Worm (Caenorhabditis elegans) whole organism, mixed stage, embryonic: Measurements from ENCODE around the gene srg-53.

Experiments
- drap-1 ChIP-seq: fragments of 200-800 bp; sonication (Bioruptor generic); optimal IDR thresholded peaks from 3 replicates; lab custom pipeline; 2018; ENCODE audit warnings: mild to moderate bottlenecking, missing genetic modification characterization, missing compliant biosample characterization
- lsy-2 ChIP-seq: fragments of 150-350 bp; optimal IDR thresholded peaks from 2 replicates; lab custom pipeline; 2014; ENCODE audit warnings: missing biosample characterization, missing genetic modification characterization
- nhr-2 ChIP-seq: fragments of 150-350 bp; optimal IDR thresholded peaks from 2 replicates; lab custom pipeline; 2014; ENCODE audit warnings: missing biosample characterization, missing genetic modification characterization
- nhr-237 ChIP-seq: fragments of 150-350 bp; optimal IDR thresholded peaks from 2 replicates; lab custom pipeline; 2014; ENCODE audit warnings: missing biosample characterization, missing genetic modification characterization
- nhr-28 ChIP-seq: fragments of 150-350 bp; optimal IDR thresholded peaks from 2 replicates; lab custom pipeline; 2014; ENCODE audit warnings: missing biosample characterization, missing genetic modification characterization
- nhr-76 ChIP-seq: sonication (generic microtip); optimal IDR thresholded peaks from 2 replicates; lab custom pipeline; 2017; ENCODE audit warnings: missing biosample characterization, missing genetic modification characterization
- unc-120 ChIP-seq: sonication (generic microtip); optimal IDR thresholded peaks from 2 replicates; lab custom pipeline; 2017; ENCODE audit warnings: missing genetic modification characterization, missing compliant biosample characterization; ENCODE audit not compliant: poor library complexity, severe bottlenecking
- unc-62 ChIP-seq: fragments of 150-350 bp; optimal IDR thresholded peaks from 2 replicates; lab custom pipeline; 2014; ENCODE audit warnings: missing biosample characterization, missing genetic modification reagents, missing genetic modification characterization
- ztf-11 ChIP-seq: fragments of 150-350 bp; optimal IDR thresholded peaks from 2 replicates; lab custom pipeline; 2014; ENCODE audit warnings: missing biosample characterization, missing genetic modification characterization

- TF ChIP-seq ztf-11 (tag; lab: Kevin White, UChicago) = no peak
- no peak for TF ChIP-seq nhr-28 (tag; lab: Kevin White, UChicago)
- TF ChIP-seq unc-120 (tag; lab: Kevin White, UChicago) = no peak
- TF ChIP-seq lsy-2 (tag; lab: Kevin White, UChicago) = no peak
- TF ChIP-seq drap-1 (GFP tag; lab: Kevin White, UChicago) = no peak
- TF ChIP-seq nhr-2 (tag; lab: Kevin White, UChicago) = no peak
- no peak for TF ChIP-seq unc-62 (GFP tag; lab: Kevin White, UChicago)
- TF ChIP-seq nhr-76 = no peak
- TF ChIP-seq nhr-237 (tag; lab: Kevin White, UChicago) = no peak
These were observed 9.9 kb downstream of the srg-53 start, which contains the start of gene T02B11.6 for ce11 chrV:889216-889615.
